Fruit fly (Drosophila melanogaster) S2 (cell line): ENCODE results near the gene CG42266.

Experiments
- CG8478 ChIP-seq: fragments of >200 bp; optimal IDR thresholded peaks from 2 replicates; lab custom pipeline; 2018
- CTCF ChIP-seq, 2 experiments: fragments of >200 bp; optimal IDR thresholded peaks; 2 replicates each; lab custom pipeline; 2018

dm6 chr2L:16365603-16366002 lies 25.4 kb upstream of the CG42266 start, which contains the start of gene jhamt:
- TF ChIP-seq CTCF (optimal IDR thresholded peaks at IDR 0.05; lab: Kevin White, UChicago) (no peak), CG8478 (lab: Kevin White, UChicago) (no peak)
